Fruit fly (Drosophila melanogaster): ENCODE results near the gene CG13928.

The CG13928 gene

DNA sequence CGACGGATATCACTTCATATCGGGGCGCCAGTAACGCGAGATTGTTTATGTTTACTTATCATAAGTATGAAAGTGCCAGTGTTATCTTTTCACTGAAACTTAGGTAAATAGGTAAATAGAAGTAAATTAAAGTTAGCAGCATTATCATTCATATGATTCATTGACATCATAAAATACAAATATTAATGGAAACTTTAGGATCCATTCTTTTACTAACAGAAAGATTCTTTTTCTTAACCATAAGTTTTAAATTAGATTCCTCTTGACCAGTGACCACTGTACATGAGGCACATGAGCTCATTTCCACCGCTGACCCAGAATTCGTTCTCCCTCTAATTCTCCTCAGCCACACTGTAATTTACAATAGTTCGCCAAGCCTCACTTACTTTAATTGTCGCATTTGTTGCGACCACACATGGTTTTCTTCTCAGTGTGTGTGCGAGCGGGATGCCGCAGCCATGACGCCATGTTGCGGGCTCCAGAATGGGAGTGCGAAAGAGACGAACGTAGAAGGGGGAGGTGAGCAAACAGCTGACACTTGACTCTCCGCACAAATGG lies 49.7 kb downstream of the CG13928 start:
- TF ChIP-seq CG1620 (GFP tag; optimal IDR thresholded peaks at IDR 0.05): no peak
- TF ChIP-seq Clk (GFP tag; optimal IDR thresholded peaks at IDR 0.05): no peak
- no peak for TF ChIP-seq bab1 (GFP tag; optimal IDR thresholded peaks at IDR 0.05)
- TF ChIP-seq pad (GFP tag; optimal IDR thresholded peaks at IDR 0.05): peak; percentile 82

DNA sequence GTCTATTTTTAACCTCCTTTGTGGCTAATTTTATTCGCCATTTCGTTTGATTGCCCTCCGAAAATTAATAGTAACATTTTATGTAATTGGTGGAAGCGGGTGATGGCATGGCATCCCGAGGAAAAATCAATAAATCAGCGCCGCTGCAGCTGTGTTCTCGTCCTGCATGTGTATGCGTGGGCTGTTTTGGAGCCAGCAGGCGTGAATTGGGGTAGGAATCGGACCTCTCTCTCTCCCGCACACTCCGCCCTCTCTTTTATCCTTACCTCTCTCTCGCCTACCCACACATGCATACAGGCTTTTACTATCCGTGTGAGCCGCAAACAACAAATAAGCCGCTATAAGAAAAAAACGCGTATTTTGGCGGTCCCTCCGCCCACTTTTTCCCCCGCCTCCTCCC lies 50.8 kb downstream of the CG13928 start:
- TF ChIP-seq pad (GFP tag; optimal IDR thresholded peaks at IDR 0.05) (peak; percentile 27), cic (GFP tag; optimal IDR thresholded peaks at IDR 0.05) (no peak), bab1 (GFP tag; optimal IDR thresholded peaks at IDR 0.05) (no peak), ovo (GFP tag; optimal IDR thresholded peaks at IDR 0.05) (no peak), CG11617 (GFP tag; optimal IDR thresholded peaks at IDR 0.05) (no peak), CG5204 (GFP tag; optimal IDR thresholded peaks at IDR 0.05) (no peak), CG7045 (GFP tag; optimal IDR thresholded peaks at IDR 0.05) (no peak)

DNA sequence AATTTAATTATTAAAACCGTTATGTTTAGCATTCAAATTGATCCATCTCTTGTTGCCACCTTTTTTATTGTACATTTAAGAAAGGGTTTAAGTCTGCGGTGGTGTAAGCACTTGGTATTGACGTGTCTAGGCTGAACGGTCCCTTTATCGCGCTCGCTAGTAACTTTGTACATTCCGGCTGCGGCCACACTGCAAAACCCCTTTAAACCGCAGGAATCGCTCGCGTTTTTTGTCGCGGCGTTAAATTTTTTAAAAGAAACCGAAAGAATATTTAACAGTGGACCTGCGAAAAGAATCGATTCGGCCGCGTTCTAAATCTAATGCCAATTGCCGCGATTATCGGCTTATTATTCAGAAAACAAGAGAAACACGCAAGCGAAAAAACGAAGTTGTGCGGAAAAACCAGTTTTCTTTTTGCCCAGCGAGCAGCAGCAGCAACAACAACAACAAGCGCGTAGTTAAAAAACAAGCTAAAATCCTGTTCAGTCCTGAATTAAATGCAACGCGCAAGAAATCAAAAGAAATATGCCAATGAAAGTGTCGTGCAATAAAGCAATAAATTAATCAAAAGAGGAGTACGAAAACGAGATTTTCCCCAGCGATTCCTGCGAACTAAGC lies 51.6 kb downstream of the CG13928 start, which contains the start of gene CG13917:
TSS of gene CG13917 (plus strand) at position 211 of the 618 bp plus-strand sequence.
- peak; percentile 9 for TF ChIP-seq tj (GFP tag; optimal IDR thresholded peaks at IDR 0.05)
- TF ChIP-seq ovo (GFP tag; optimal IDR thresholded peaks at IDR 0.05): no peak
- no peak for TF ChIP-seq CG11617 (GFP tag; optimal IDR thresholded peaks at IDR 0.05)
- TF ChIP-seq cnc (optimal IDR thresholded peaks at IDR 0.05): no peak
- no peak for TF ChIP-seq kay (GFP tag; ENCODE audit: borderline replicate concordance)
- peak; percentile 71 for TF ChIP-seq pad (GFP tag; optimal IDR thresholded peaks at IDR 0.05)
- TF ChIP-seq Clk (GFP tag; optimal IDR thresholded peaks at IDR 0.05): no peak
- TF ChIP-seq bab1 (GFP tag; optimal IDR thresholded peaks at IDR 0.05): peak; percentile 65
- no peak for TF ChIP-seq Crg-1 (GFP tag; optimal IDR thresholded peaks at IDR 0.05)
- TF ChIP-seq toe (GFP tag; optimal IDR thresholded peaks at IDR 0.05): no peak
- TF ChIP-seq CG7045 (GFP tag; optimal IDR thresholded peaks at IDR 0.05): no peak
- TF ChIP-seq CG7101 (tag; optimal IDR thresholded peaks at IDR 0.05): no peak
- TF ChIP-seq CG1620 (GFP tag; optimal IDR thresholded peaks at IDR 0.05): no peak

All from whole organism, adult.